Worm (Caenorhabditis elegans): ENCODE results near the gene K09B3.1.

ce11 chrIV:3844004-3844403 is 49.5 kb downstream of the K09B3.1 start:
- TF ChIP-seq dpl-1 (GFP tag; optimal IDR thresholded peaks at IDR 0.05) = no peak
- no peak for TF ChIP-seq lin-39 (tag; optimal IDR thresholded peaks at IDR 0.05)
- TF ChIP-seq skn-1 (tag; optimal IDR thresholded peaks at IDR 0.05) = no peak
- TF ChIP-seq set-16 (GFP tag; IDR thresholded peaks at IDR 0.05) = no peak
- TF ChIP-seq cey-2 (tag; optimal IDR thresholded peaks at IDR 0.05; ENCODE audit: borderline replicate concordance, insufficient read depth) = no peak
- no peak for TF ChIP-seq fkh-10 (GFP tag; optimal IDR thresholded peaks at IDR 0.05)
- TF ChIP-seq nhr-11 (tag; optimal IDR thresholded peaks at IDR 0.05) = no peak

Data from whole organism, L4 larva.